Worm (Caenorhabditis elegans): ENCODE results near the gene Y62E10A.6.

DNA sequence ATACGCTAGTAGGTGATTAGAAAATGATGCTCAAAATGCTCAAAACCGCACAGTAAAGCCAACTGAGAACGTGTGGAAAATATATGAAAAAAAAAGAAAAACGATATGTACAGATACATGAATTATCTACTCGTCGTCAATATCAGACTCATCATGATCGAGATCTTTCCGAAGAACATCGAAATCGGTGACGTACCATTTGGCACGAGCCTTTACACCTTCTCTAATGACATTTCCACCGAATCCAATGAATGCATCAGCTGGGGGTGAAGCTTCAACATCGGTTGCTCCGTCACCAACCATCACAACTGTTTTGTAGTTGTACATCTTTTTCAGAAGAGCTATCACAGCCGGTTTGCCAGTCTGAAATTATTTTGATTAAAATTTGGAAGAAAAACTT, 17.4 kb downstream of the Y62E10A.6 start:
- TF ChIP-seq W03F9.2 (tag; optimal IDR thresholded peaks at IDR 0.05): no peak
- TF ChIP-seq dao-5 (tag; optimal IDR thresholded peaks at IDR 0.05): no peak
- TF ChIP-seq him-1 (tag; optimal IDR thresholded peaks at IDR 0.05): no peak

All from whole organism, L4/young adult.